Worm (Caenorhabditis elegans): Measurements from ENCODE around the gene drr-2.

Gene drr-2

ce11 chrIII:13621717-13622116 is 21.7 kb downstream of the drr-2 start:
- no peak for TF ChIP-seq ztf-11 (tag; optimal IDR thresholded peaks at IDR 0.05)
- TF ChIP-seq nhr-2 (tag; optimal IDR thresholded peaks at IDR 0.05), result no peak
- TF ChIP-seq unc-120 (tag; optimal IDR thresholded peaks at IDR 0.05; ENCODE audit: poor library complexity, severe bottlenecking), result no peak
- no peak for TF ChIP-seq M03D4.4 (tag; optimal IDR thresholded peaks at IDR 0.05)
- no peak for TF ChIP-seq flh-1 (GFP tag; optimal IDR thresholded peaks at IDR 0.05)
- no peak for TF ChIP-seq ceh-39 (tag; optimal IDR thresholded peaks at IDR 0.05)
- no peak for TF ChIP-seq mab-5 (tag; optimal IDR thresholded peaks at IDR 0.05)
- TF ChIP-seq tbx-8 (GFP tag; optimal IDR thresholded peaks at IDR 0.05), result no peak
- no peak for TF ChIP-seq snpc-4 (tag; optimal IDR thresholded peaks at IDR 0.05)

- TF ChIP-seq hlh-1 (tag; optimal IDR thresholded peaks at IDR 0.05), result no peak
- no peak for TF ChIP-seq mep-1 (tag; optimal IDR thresholded peaks at IDR 0.05)
- no peak for TF ChIP-seq unc-120 (tag; optimal IDR thresholded peaks at IDR 0.05; ENCODE audit: poor library complexity, severe bottlenecking)
- TF ChIP-seq nhr-28 (tag; optimal IDR thresholded peaks at IDR 0.05), result no peak
- no peak for TF ChIP-seq lin-32 (GFP tag; optimal IDR thresholded peaks at IDR 0.05)
- no peak for TF ChIP-seq ceh-43 (GFP tag; optimal IDR thresholded peaks at IDR 0.05)
- no peak for TF ChIP-seq lsy-2 (tag; optimal IDR thresholded peaks at IDR 0.05)
- no peak for TF ChIP-seq ham-2 (GFP tag; optimal IDR thresholded peaks at IDR 0.05)
These were observed 22.4 kb downstream of the drr-2 start for ce11 chrIII:13621012-13621411.

- TF ChIP-seq flh-1 (GFP tag; optimal IDR thresholded peaks at IDR 0.05), result no peak
- no peak for TF ChIP-seq tbx-8 (GFP tag; optimal IDR thresholded peaks at IDR 0.05)
- TF ChIP-seq snpc-4 (tag; optimal IDR thresholded peaks at IDR 0.05), result no peak
- no peak for TF ChIP-seq bed-3 (GFP tag; optimal IDR thresholded peaks at IDR 0.05)
- no peak for TF ChIP-seq nhr-76 (tag; optimal IDR thresholded peaks at IDR 0.05)
- TF ChIP-seq pha-4 (tag; optimal IDR thresholded peaks at IDR 0.05), result no peak
- no peak for TF ChIP-seq cnd-1 (tag; optimal IDR thresholded peaks at IDR 0.05)
- TF ChIP-seq ham-2 (GFP tag; optimal IDR thresholded peaks at IDR 0.05), result no peak
- TF ChIP-seq lin-13 (tag; optimal IDR thresholded peaks at IDR 0.05), result no peak
- TF ChIP-seq mep-1 (tag; optimal IDR thresholded peaks at IDR 0.05), result peak; percentile 24
- TF ChIP-seq lsy-2 (tag; optimal IDR thresholded peaks at IDR 0.05), result no peak
- TF ChIP-seq ceh-83 (GFP tag; optimal IDR thresholded peaks at IDR 0.05), result no peak
- no peak for TF ChIP-seq elt-1 (tag; optimal IDR thresholded peaks at IDR 0.05; ENCODE audit: borderline replicate concordance, insufficient read depth)
- peak; percentile 100 for TF ChIP-seq hlh-1 (tag; optimal IDR thresholded peaks at IDR 0.05)
- TF ChIP-seq unc-62 (GFP tag; optimal IDR thresholded peaks at IDR 0.05), result peak; percentile 35
- TF ChIP-seq sptf-1 (tag; optimal IDR thresholded peaks at IDR 0.05), result no peak
- TF ChIP-seq elt-3 (tag; optimal IDR thresholded peaks at IDR 0.05), result no peak
- no peak for TF ChIP-seq lin-32 (GFP tag; optimal IDR thresholded peaks at IDR 0.05)
- TF ChIP-seq unc-120 (tag; optimal IDR thresholded peaks at IDR 0.05; ENCODE audit: poor library complexity, severe bottlenecking), result peak; percentile 91
- no peak for TF ChIP-seq mls-2 (tag; optimal IDR thresholded peaks at IDR 0.05)
- TF ChIP-seq nhr-2 (tag; optimal IDR thresholded peaks at IDR 0.05), result no peak
- TF ChIP-seq unc-39 (tag; optimal IDR thresholded peaks at IDR 0.05), result no peak
- no peak for TF ChIP-seq nhr-237 (tag; optimal IDR thresholded peaks at IDR 0.05)
- TF ChIP-seq mab-5 (tag; optimal IDR thresholded peaks at IDR 0.05), result no peak
- TF ChIP-seq drap-1 (GFP tag; optimal IDR thresholded peaks at IDR 0.05), result no peak
- no peak for TF ChIP-seq nhr-28 (tag; optimal IDR thresholded peaks at IDR 0.05)
- no peak for TF ChIP-seq nhr-12 (tag; optimal IDR thresholded peaks at IDR 0.05)
- no peak for TF ChIP-seq sem-2 (GFP tag; optimal IDR thresholded peaks at IDR 0.05)
- no peak for TF ChIP-seq ztf-11 (tag; optimal IDR thresholded peaks at IDR 0.05)
- no peak for TF ChIP-seq ces-1 (GFP tag; optimal IDR thresholded peaks at IDR 0.05)
- no peak for TF ChIP-seq ceh-39 (tag; optimal IDR thresholded peaks at IDR 0.05)
- TF ChIP-seq blmp-1 (tag; optimal IDR thresholded peaks at IDR 0.05), result no peak
- TF ChIP-seq zip-8 (tag; optimal IDR thresholded peaks at IDR 0.05), result no peak
These were observed 26.6 kb downstream of the drr-2 start, which contains the start of gene T12D8.9 for ce11 chrIII:13616793-13617192. Gene T12D8.9, plus strand, starts transcription at chrIII:13617104.

ce11 chrIII:13615530-13615929 is 27.8 kb downstream of the drr-2 start:
- no peak for TF ChIP-seq cnd-1 (tag; optimal IDR thresholded peaks at IDR 0.05)
- no peak for TF ChIP-seq bed-3 (GFP tag; optimal IDR thresholded peaks at IDR 0.05)
- TF ChIP-seq nhr-76 (tag; optimal IDR thresholded peaks at IDR 0.05), result no peak
- no peak for TF ChIP-seq unc-120 (tag; optimal IDR thresholded peaks at IDR 0.05; ENCODE audit: poor library complexity, severe bottlenecking)
- TF ChIP-seq lin-13 (tag; optimal IDR thresholded peaks at IDR 0.05), result no peak
